Worm (Caenorhabditis elegans) whole organism, L1 larva: ENCODE results near the gene C18D11.1.

Source experiments
- aha-1 ChIP-seq: fragments of 150-350 bp; optimal IDR thresholded peaks from 2 replicates; lab custom pipeline; 2014; ENCODE audit warnings: missing biosample characterization, missing genetic modification characterization
- ceh-82 ChIP-seq, 3 experiments: fragments of 150-350 bp in 1 of 3; sonication (generic microtip) in 2 of 3; optimal IDR thresholded peaks; 2 replicates each; lab custom pipeline; 2014 to 2017; ENCODE audit warnings: missing biosample characterization in 3 of 3, missing genetic modification characterization in 3 of 3
- egl-27 ChIP-seq, 2 experiments: fragments of 150-350 bp in 1 of 2; sonication (generic microtip); optimal IDR thresholded peaks; 3 replicates each; lab custom pipeline; 2017 to 2018; ENCODE audit warnings: missing biosample characterization in 2 of 2, missing genetic modification characterization in 2 of 2, missing genetic modification reagents in 2 of 2
- elt-3 ChIP-seq, 6 experiments: fragments of 150-350 bp in 1 of 6; sonication (generic microtip); optimal IDR thresholded peaks; 2 replicates each; lab custom pipeline; 2017 to 2018; ENCODE audit warnings: missing biosample characterization in 6 of 6, missing genetic modification characterization in 6 of 6, inconsistent platforms in 1 of 6
- fkh-10 ChIP-seq: sonication (generic microtip); optimal IDR thresholded peaks from 2 replicates; lab custom pipeline; 2017; ENCODE audit warnings: missing biosample characterization, missing genetic modification reagents, missing genetic modification characterization
- lin-13 ChIP-seq: fragments of 150-350 bp; optimal IDR thresholded peaks from 2 replicates; lab custom pipeline; 2014; ENCODE audit warnings: missing biosample characterization, missing genetic modification reagents, missing genetic modification characterization
- nhr-47 ChIP-seq: sonication (generic microtip); optimal IDR thresholded peaks from 2 replicates; lab custom pipeline; 2016; ENCODE audit warnings: mild to moderate bottlenecking, missing genetic modification characterization, moderate library complexity, missing compliant biosample characterization
- nhr-76 ChIP-seq: sonication (generic microtip); optimal IDR thresholded peaks from 2 replicates; lab custom pipeline; 2017; ENCODE audit warnings: missing biosample characterization, missing genetic modification characterization
- snpc-4 ChIP-seq: fragments of 150-350 bp; optimal IDR thresholded peaks from 2 replicates; lab custom pipeline; 2014; ENCODE audit warnings: missing biosample characterization, missing genetic modification characterization
- tbx-2 ChIP-seq: sonication (generic microtip); optimal IDR thresholded peaks from 2 replicates; lab custom pipeline; 2016; ENCODE audit warnings: missing genetic modification characterization, missing compliant biosample characterization
- unc-130 ChIP-seq: fragments of 150-350 bp; optimal IDR thresholded peaks from 2 replicates; lab custom pipeline; 2017; ENCODE audit warnings: missing biosample characterization, missing genetic modification characterization, inconsistent platforms
- zag-1 ChIP-seq: fragments of 150-350 bp; optimal IDR thresholded peaks from 2 replicates; lab custom pipeline; 2014; ENCODE audit warnings: missing biosample characterization, missing genetic modification characterization

DNA sequence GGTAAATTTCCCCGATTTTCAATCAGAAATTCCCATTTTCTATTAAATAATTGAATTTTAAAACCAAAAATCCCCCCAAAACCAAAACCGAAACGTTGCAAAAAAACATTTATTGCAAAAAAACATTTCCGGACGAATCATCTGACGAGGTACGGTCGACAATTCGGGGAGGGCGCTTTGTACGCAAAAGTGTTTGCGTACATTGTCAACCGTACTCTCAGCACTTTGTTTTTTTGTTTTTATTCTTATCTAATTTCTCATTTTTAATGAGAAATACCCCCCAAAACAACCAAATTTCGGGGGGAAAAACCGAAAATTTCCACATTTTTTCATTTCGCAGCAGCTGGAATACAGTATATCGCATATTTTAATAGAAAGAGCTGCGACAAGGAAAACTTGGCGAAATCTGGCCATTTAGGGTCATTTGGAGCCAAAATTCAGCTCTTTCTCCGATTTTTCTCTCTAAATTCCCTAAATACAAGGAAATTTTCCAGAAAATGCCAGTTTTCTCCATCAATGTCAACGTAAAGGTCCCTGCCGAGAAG lies 31.4 kb downstream of the C18D11.1 start, which contains the start of gene mif-1:
- TF ChIP-seq tbx-2 (tag; lab: Kevin White, UChicago) (no peak), aha-1 (tag; lab: Kevin White, UChicago) (no peak), zag-1 (no peak), snpc-4 (tag; lab: Kevin White, UChicago) (no peak), nhr-76 (no peak), ceh-82 (tag; optimal IDR thresholded peaks at IDR 0.05; lab: Kevin White, UChicago) (peak in 1 of 3 experiments; percentile 46), unc-130 (tag; lab: Kevin White, UChicago) (peak; percentile 39), lin-13 (no peak), elt-3 (tag; optimal IDR thresholded peaks at IDR 0.05; lab: Kevin White, UChicago) (peak in 1 of 6 experiments; percentile 67), nhr-47 (tag; lab: Kevin White, UChicago) (no peak), egl-27 (tag; optimal IDR thresholded peaks at IDR 0.05; lab: Kevin White, UChicago) (no peak), fkh-10 (GFP tag; lab: Kevin White, UChicago) (no peak)
